Worm (Caenorhabditis elegans): ENCODE measurements around the gene srbc-16.

The srbc-16 gene

DNA sequence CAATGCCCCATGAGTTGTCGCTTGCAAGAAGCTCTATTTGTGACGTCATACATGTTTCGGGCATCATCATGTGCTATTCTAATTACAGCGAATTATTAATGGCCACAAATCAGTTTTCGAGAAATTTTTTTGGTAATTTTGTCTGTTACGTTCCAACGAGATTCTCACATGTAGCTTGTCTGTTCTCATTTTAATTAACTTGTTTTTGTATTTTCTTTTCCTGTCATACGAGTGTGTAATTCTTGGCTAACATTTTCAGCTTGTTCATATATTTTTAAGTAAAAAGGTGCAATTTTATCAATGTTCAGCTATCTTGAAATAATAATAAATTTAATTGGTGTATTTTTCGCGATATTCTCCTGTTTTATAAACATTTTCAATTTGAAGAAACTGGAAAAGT is 26.6 kb upstream of the srbc-16 start, which contains the start of gene srbc-21:
srbc-21 (plus strand) TSS at position 301 of the 400 bp plus-strand sequence.
- TF ChIP-seq him-1 (tag; optimal IDR thresholded peaks at IDR 0.05) (no peak), dao-5 (tag; optimal IDR thresholded peaks at IDR 0.05) (no peak), W03F9.2 (tag; optimal IDR thresholded peaks at IDR 0.05) (no peak)

DNA sequence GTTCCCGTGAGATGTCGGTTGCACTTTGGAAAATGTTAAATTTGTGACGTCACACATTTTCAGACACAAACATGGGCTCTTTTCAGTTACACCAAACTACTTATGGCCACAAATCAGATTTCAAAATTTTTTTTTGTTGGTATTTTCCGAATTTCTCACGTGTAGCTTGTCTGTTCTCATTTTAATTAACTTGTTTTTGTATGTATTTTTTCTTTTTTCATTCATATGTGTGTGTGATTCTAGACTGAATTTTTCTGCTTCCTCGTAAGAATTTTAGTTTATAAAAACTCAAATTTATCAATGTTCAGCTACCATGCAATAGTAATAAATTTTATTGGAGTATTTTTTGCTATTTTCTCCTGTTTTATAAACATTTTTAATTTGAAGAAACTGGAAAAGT is 25.0 kb upstream of the srbc-16 start, which contains the start of gene srbc-22:
srbc-22 (plus strand) TSS at position 301 of the 400 bp plus-strand sequence.
- no peak for TF ChIP-seq him-1 (tag; optimal IDR thresholded peaks at IDR 0.05)

DNA sequence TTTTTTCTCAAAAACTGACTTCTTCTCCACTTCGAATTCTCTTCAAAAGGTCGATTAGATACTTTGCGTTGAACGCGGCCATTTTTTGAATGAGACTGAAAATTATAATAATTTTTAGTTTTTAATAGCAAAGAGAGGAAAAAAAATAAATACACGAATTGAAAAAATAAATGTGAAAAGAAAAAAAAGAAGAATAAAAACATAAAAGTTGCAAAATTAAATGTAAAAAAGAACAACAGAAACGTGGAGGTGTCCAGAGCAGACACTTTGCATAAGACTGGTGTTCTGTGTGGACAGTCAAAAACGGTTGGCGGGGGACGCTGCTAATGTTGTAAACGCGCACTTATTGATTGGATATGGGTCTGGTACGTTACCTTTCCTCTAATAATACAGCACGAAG is 22.5 kb upstream of the srbc-16 start, which contains the start of gene C45H4.14:
C45H4.14 (minus strand) TSS at position 101 of the 400 bp plus-strand sequence.
- no peak for TF ChIP-seq W03F9.2 (tag; optimal IDR thresholded peaks at IDR 0.05)

DNA sequence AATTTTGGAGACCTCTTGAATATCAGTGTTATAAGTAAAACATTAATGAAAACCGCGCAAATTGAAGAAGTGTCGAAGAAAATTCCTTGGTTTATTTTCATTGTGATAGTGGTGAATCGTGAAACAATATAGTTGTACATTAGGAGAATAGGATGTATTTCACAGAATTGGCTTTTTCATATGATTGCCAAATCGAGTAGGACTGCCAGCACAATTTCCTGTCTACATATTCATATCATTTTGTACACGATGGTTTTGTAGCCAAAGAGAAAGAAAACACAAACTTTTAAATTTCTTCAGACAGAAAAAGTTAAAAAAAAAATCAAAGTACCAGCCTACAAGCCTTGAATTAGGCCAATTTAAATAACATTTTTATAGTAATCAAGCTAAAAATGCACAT is 18.1 kb upstream of the srbc-16 start, which contains the start of gene str-255:
str-255 (minus strand) TSS at position 101 of the 400 bp plus-strand sequence.
- TF ChIP-seq dao-5 (tag; optimal IDR thresholded peaks at IDR 0.05): no peak
- no peak for TF ChIP-seq W03F9.2 (tag; optimal IDR thresholded peaks at IDR 0.05)
- TF ChIP-seq him-1 (tag; optimal IDR thresholded peaks at IDR 0.05): no peak

DNA sequence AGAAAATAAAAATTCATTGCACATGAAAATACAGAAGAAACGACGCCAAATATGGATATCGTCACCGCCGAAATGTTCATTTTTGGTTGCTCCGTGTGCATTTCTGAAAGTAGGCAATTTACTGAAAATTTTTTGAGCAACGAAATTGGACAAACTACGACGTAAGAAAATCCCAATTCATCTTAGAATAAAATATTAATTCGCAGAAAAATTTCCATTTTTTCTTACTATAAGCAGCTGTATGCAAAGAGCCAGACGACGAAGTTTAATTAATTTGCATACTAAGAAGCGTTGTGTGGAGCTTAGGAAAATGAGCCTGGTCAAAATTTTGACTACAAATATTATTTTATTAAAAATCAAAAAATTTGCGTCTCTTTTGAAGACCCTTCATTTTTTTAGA is 15.2 kb upstream of the srbc-16 start, which contains the start of gene srbc-19:
srbc-19 (minus strand) TSS at position 101 of the 400 bp plus-strand sequence.
- TF ChIP-seq dao-5 (tag; optimal IDR thresholded peaks at IDR 0.05): no peak
- TF ChIP-seq him-1 (tag; optimal IDR thresholded peaks at IDR 0.05): no peak
- TF ChIP-seq W03F9.2 (tag; optimal IDR thresholded peaks at IDR 0.05): no peak

DNA sequence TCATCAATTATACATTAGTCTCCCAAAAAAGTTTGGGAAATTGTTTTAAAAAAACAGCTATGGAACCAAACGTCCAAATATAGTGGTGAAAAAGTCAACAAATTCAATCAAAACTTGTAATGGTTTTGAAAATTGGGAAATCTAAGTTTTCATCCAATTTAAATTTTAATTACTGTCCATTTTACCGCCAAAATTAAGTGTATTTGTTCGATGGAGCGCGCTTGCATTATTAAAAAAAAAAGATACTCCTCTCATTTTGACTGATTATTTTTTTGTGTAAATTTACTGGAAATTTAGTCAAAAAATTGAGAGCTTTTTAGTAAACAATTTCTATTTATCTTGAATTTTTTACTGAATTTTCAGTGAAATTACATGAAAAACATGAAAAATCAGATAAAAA is 7.4 kb upstream of the srbc-16 start:
- TF ChIP-seq him-1 (tag; optimal IDR thresholded peaks at IDR 0.05) (no peak), W03F9.2 (tag; optimal IDR thresholded peaks at IDR 0.05) (no peak), dao-5 (tag; optimal IDR thresholded peaks at IDR 0.05) (no peak)

DNA sequence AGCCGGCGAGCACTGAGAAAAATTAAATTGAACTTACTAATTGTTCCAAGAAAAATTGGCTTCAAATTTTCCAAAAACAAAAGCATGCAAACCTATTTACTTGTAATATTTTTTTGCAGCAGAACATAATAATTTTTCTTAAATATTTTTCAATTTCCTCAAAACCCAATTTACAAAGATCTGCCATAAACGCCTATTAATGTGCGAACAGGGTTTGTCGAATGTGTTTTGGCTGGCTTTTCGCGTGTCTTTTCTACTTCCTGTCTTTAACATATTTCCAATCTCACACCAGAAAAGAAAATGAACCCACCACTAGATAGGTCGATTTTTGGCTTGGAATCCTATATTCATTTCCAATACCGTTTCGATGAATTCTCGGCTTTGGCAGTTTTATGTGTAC is 6.6 kb upstream of the srbc-16 start, which contains the start of gene C45H4.18:
C45H4.18 (plus strand) TSS at position 301 of the 400 bp plus-strand sequence.
- TF ChIP-seq dao-5 (tag; optimal IDR thresholded peaks at IDR 0.05) (no peak), W03F9.2 (tag; optimal IDR thresholded peaks at IDR 0.05) (no peak), him-1 (tag; optimal IDR thresholded peaks at IDR 0.05) (no peak)

DNA sequence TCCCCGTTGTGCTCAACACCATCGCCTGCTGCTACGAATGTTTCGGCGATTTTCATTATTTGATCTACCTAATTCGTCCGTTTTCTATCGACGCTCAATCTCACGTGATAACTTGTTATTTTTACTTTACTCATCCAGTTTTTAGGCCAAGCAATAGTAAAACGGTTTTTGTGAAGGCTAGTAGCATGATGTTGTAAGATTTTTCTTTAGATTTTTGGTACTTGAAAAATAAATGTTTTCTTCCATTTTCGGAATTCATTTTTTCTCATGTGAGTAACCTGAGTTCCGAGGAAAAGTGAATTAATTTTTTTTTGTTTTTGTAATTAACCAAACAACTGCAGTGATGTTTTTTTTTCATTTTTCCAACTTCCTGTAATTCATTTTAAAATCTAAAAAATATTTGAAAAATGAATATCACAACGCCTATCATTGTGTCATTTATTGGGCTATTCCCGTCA is 4.5 kb upstream of the srbc-16 start, which contains the start of gene srbc-17:
srbc-17 (plus strand) TSS at position 408 of the 458 bp plus-strand sequence.
- TF ChIP-seq him-1 (tag; optimal IDR thresholded peaks at IDR 0.05): no peak
- TF ChIP-seq dao-5 (tag; optimal IDR thresholded peaks at IDR 0.05): no peak
- TF ChIP-seq W03F9.2 (tag; optimal IDR thresholded peaks at IDR 0.05): no peak

DNA sequence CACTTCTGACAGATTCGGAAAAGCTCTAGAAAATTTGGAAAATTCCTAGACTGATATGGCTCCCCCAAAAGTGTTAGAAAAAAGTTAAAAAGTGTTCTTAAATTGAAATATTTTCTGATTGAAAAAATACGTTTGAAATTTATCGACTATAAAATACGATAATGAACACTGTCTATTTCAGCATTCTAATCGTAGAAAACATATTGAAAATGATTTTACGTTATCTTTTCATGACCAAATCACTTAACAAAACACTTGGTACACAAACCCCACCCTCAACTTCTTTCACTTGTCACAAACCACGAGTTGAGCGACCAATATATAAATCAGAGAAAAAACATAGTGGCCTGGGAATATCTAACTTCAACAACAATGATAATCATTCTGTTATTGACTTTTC is 2.6 kb upstream of the srbc-16 start, which contains the start of gene cyp-33C1:
cyp-33C1 (plus strand) TSS at position 301 of the 400 bp plus-strand sequence.
- TF ChIP-seq dao-5 (tag; optimal IDR thresholded peaks at IDR 0.05) (no peak), him-1 (tag; optimal IDR thresholded peaks at IDR 0.05) (no peak), W03F9.2 (tag; optimal IDR thresholded peaks at IDR 0.05) (no peak)

DNA sequence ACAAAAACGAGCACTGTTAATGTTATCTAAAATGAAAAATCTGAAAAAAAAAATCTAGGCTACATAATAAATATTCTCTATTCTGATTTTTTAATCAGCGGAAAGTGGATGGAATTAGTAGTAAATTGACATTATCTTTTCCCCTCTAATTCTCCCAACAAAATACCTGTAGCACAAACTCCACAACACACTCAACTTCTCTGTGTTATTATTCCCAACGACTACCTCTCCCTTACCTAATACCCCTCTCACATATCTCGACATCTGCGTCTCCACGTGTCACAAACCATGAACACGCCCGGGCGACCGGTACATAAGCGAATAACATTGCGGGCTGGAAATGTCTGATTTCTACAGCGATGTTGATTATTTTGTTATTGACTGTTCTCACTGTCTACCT is 1.3 kb downstream of the srbc-16 start, which contains the start of gene cyp-33C2:
cyp-33C2 (plus strand) TSS at position 327 of the 400 bp plus-strand sequence.
- TF ChIP-seq W03F9.2 (tag; optimal IDR thresholded peaks at IDR 0.05) (no peak), him-1 (tag; optimal IDR thresholded peaks at IDR 0.05) (no peak), dao-5 (tag; optimal IDR thresholded peaks at IDR 0.05) (no peak)

DNA sequence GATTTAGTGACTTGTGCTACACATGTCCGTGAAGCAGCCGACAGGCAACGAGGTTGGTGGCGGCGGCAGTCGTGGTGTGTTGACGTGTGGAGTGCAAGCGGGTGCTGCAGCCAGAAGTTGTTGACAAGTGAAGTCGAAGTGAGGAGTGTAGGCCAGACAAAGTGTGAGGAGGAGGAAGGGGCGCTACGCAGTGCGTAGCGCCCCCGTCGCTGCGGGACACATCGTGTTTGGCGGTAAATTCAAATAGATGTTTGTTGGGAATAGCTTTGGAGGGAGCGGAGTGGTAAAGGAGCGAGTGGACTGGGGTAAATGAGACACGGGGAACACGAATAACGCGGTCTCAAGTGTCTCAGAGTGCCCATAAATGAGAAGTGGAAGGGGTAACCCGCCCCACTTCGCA is 3.6 kb downstream of the srbc-16 start:
- TF ChIP-seq him-1 (tag; optimal IDR thresholded peaks at IDR 0.05) (no peak), W03F9.2 (tag; optimal IDR thresholded peaks at IDR 0.05) (no peak), dao-5 (tag; optimal IDR thresholded peaks at IDR 0.05) (no peak)

DNA sequence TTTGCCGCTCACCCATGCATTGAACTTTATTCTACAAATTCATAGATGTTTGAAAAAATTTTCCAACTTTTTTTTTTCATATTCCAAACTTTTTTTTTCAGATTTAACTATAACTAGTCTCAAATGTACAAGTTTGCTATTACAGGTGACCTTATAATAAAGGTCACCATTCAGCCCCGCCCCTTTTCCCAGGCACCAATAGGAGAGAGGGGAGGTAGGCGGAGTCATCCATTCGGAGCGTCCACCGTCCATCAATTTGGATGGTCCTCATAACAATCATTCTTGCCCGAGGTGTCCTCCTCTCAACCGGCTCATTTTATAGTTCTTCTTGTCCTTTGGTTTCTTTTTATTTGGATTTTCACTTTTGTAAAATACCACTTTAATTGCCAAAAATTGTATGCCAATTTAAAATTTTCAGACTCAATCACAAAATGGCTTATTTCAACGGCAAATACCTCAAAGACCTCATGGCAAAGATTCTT is 6.1 kb downstream of the srbc-16 start, which contains the start of gene Y5H2B.3:
Y5H2B.3 (plus strand) TSS at position 432 of the 482 bp plus-strand sequence.
- no peak for TF ChIP-seq him-1 (tag; optimal IDR thresholded peaks at IDR 0.05)
- TF ChIP-seq dao-5 (tag; optimal IDR thresholded peaks at IDR 0.05): no peak
- no peak for TF ChIP-seq W03F9.2 (tag; optimal IDR thresholded peaks at IDR 0.05)

DNA sequence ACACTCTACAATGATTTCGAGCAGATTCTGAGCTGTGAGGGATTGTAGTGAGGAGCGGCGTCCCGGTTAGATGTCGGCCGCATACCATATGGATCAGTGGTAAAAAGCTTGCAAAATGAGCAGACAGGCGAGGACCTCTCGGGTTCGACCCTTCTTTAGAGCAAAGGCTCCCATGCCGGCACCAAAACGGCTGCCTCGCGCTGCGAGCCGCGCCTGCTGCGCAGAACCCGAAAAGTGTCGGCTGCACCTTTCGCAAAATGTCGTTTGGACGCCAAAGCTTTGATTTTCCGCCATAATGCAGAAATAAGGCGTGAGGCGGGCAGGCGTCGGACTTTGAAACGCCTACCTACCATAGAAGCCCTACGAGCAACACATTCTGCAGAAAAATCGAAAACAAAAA is 8.5 kb downstream of the srbc-16 start:
- TF ChIP-seq him-1 (tag; optimal IDR thresholded peaks at IDR 0.05): no peak
- TF ChIP-seq dao-5 (tag; optimal IDR thresholded peaks at IDR 0.05): no peak
- no peak for TF ChIP-seq W03F9.2 (tag; optimal IDR thresholded peaks at IDR 0.05)

DNA sequence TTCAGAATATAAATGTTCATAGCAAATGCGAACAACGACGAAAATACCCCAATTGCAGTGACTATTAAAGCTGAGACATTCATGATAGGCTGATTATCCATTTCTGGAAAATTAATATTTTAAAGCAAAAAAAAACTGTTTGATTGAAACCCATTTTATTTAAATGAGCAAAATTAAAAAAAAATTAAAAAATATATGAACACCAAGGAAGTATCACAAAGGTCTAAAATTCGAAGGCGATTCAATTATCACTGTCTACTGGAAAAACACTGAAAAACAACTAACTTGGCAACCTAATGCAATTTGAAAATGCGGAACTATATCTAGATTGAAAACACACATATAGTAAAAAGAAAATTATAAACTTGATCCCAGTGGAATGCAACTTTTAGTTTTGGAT is 9.3 kb downstream of the srbc-16 start, which contains the start of gene srbc-42:
srbc-42 (minus strand) TSS at position 101 of the 400 bp plus-strand sequence.
- TF ChIP-seq him-1 (tag; optimal IDR thresholded peaks at IDR 0.05): no peak
- TF ChIP-seq W03F9.2 (tag; optimal IDR thresholded peaks at IDR 0.05): no peak
- no peak for TF ChIP-seq dao-5 (tag; optimal IDR thresholded peaks at IDR 0.05)

DNA sequence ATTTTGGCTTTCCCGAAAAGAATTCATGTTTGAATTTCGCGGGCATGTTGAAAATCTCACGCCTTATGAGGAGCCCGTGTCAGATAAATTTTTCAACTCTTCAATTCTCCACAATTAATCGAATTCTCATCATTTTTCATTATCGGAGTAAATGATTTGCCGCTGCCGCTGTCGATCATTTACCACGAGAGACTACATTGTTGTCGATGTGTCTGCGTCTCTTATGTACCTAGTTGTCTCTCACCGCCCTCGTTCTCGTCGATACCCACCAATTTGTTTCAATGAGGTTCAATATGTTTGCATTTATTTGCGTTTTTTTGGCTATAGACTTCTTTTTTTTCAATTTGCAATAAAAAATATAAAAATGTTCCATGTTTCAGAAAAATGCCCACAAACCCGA is 10.3 kb downstream of the srbc-16 start, which contains the start of gene nhr-13:
nhr-13 (plus strand) TSS at position 369 of the 400 bp plus-strand sequence.
- TF ChIP-seq him-1 (tag; optimal IDR thresholded peaks at IDR 0.05): no peak
- no peak for TF ChIP-seq W03F9.2 (tag; optimal IDR thresholded peaks at IDR 0.05)
- TF ChIP-seq dao-5 (tag; optimal IDR thresholded peaks at IDR 0.05): no peak

Data from whole organism, L4/young adult.